Fruit fly (Drosophila melanogaster) whole organism, embryonic: ENCODE data around the gene net.

ENCODE experiments used
- Asciz ChIP-seq: fragments of 200-800 bp; sonication (Bioruptor generic); optimal IDR thresholded peaks from 2 replicates; lab custom pipeline; 2017; ENCODE audit warnings: missing biosample characterization, mild to moderate bottlenecking, missing genetic modification characterization, missing genetic modification reagents
- Atf6 ChIP-seq: fragments of 200-800 bp; sonication (Bioruptor generic); IDR thresholded peaks from 2 replicates; pipeline ENCODE4 v1.3.6; 2022; ENCODE audit warnings: missing biosample characterization, missing genetic modification characterization
- CG10979 ChIP-seq: fragments of 200-800 bp; sonication (Bioruptor generic); optimal IDR thresholded peaks from 2 replicates; lab custom pipeline; 2018; ENCODE audit warnings: missing biosample characterization, mild to moderate bottlenecking, missing genetic modification characterization, moderate library complexity
- CG13123 ChIP-seq: fragments of 200-800 bp; sonication (Bioruptor generic); optimal IDR thresholded peaks from 2 replicates; lab custom pipeline; 2016; ENCODE audit warnings: missing biosample characterization, missing genetic modification characterization
- CG14860 ChIP-seq: fragments of 200-800 bp; sonication (Bioruptor generic); IDR thresholded peaks from 3 replicates; pipeline ENCODE4 v1.3.6; 2022; ENCODE audit warnings: missing biosample characterization, missing genetic modification characterization; ENCODE audit not compliant: partially characterized antibody
- CG15269 ChIP-seq: fragments of 200-800 bp; sonication (Bioruptor generic); optimal IDR thresholded peaks from 2 replicates; lab custom pipeline; 2018; ENCODE audit warnings: missing biosample characterization, mild to moderate bottlenecking, missing genetic modification characterization, moderate library complexity
- CG16863 ChIP-seq: fragments of 200-800 bp; sonication (Bioruptor generic); optimal IDR thresholded peaks from 3 replicates; lab custom pipeline; 2016; ENCODE audit warnings: missing biosample characterization, missing genetic modification characterization
- CG17359 ChIP-seq: fragments of 200-800 bp; sonication (Bioruptor generic); optimal IDR thresholded peaks from 3 replicates; lab custom pipeline; 2018; ENCODE audit warnings: missing biosample characterization, mild to moderate bottlenecking, missing genetic modification characterization, moderate library complexity
- CG17829 ChIP-seq: fragments of 200-800 bp; optimal IDR thresholded peaks from 2 replicates; lab custom pipeline; 2019; ENCODE audit warnings: missing biosample characterization, mild to moderate bottlenecking, missing genetic modification characterization, moderate library complexity
- CG18599 ChIP-seq: fragments of 200-800 bp; sonication (Bioruptor generic); optimal IDR thresholded peaks from 3 replicates; lab custom pipeline; 2017; ENCODE audit warnings: missing biosample characterization, missing genetic modification characterization, mild to moderate bottlenecking, moderate library complexity, missing genetic modification reagents
- CG32532 ChIP-seq: fragments of 200-800 bp; sonication (Bioruptor generic); IDR thresholded peaks from 2 replicates; pipeline ENCODE4 v1.3.6; 2022; ENCODE audit warnings: missing biosample characterization, missing genetic modification characterization
- CG3281 ChIP-seq: fragments of 200-800 bp; sonication (Bioruptor generic); optimal IDR thresholded peaks from 3 replicates; lab custom pipeline; 2017; ENCODE audit warnings: missing biosample characterization, mild to moderate bottlenecking, missing genetic modification characterization
- CG4360 ChIP-seq: fragments of 200-800 bp; sonication (Bioruptor generic); IDR thresholded peaks from 2 replicates; pipeline ENCODE4 v1.3.6; 2022; ENCODE audit warnings: missing biosample characterization, missing genetic modification characterization
- CG4617 ChIP-seq: fragments of 200-800 bp; sonication (Bioruptor generic); optimal IDR thresholded peaks from 3 replicates; lab custom pipeline; 2016; ENCODE audit warnings: missing biosample characterization, missing genetic modification characterization, borderline replicate concordance
- CG4707 ChIP-seq: fragments of 200-800 bp; sonication (Bioruptor generic); optimal IDR thresholded peaks from 2 replicates; lab custom pipeline; 2018; ENCODE audit warnings: missing biosample characterization, mild to moderate bottlenecking, missing genetic modification characterization, moderate library complexity
- CG4820 ChIP-seq: fragments of 200-800 bp; sonication (Bioruptor generic); optimal IDR thresholded peaks from 3 replicates; lab custom pipeline; 2016; ENCODE audit warnings: missing biosample characterization, missing genetic modification characterization
- CG4854 ChIP-seq: fragments of 200-800 bp; sonication (Bioruptor generic); optimal IDR thresholded peaks from 2 replicates; lab custom pipeline; 2016; ENCODE audit warnings: missing biosample characterization, missing genetic modification characterization, inconsistent platforms
- CG5180 ChIP-seq: fragments of 200-800 bp; sonication (Bioruptor generic); optimal IDR thresholded peaks from 3 replicates; lab custom pipeline; 2017; ENCODE audit warnings: missing biosample characterization, missing genetic modification characterization, mild to moderate bottlenecking, moderate library complexity, missing genetic modification reagents
- CG7839 ChIP-seq: fragments of 200-800 bp; sonication (Bioruptor generic); optimal IDR thresholded peaks from 3 replicates; lab custom pipeline; 2018; ENCODE audit warnings: missing biosample characterization, mild to moderate bottlenecking, missing genetic modification characterization, moderate library complexity
- CG7963 ChIP-seq: fragments of 200-800 bp; sonication (Bioruptor generic); IDR thresholded peaks from 3 replicates; pipeline ENCODE4 v1.3.6; 2022; ENCODE audit warnings: missing biosample characterization, missing genetic modification characterization; ENCODE audit not compliant: partially characterized antibody
- CG8281 ChIP-seq: fragments of 200-800 bp; sonication (Bioruptor generic); optimal IDR thresholded peaks from 2 replicates; lab custom pipeline; 2018; ENCODE audit warnings: missing biosample characterization, mild to moderate bottlenecking, missing genetic modification characterization, moderate library complexity
- CG8388 ChIP-seq: fragments of 200-800 bp; sonication (Bioruptor generic); optimal IDR thresholded peaks from 2 replicates; lab custom pipeline; 2019; ENCODE audit warnings: missing biosample characterization, mild to moderate bottlenecking, missing genetic modification characterization, moderate library complexity
- Dp ChIP-seq: fragments of 200-800 bp; sonication (Bioruptor generic); optimal IDR thresholded peaks from 2 replicates; lab custom pipeline; 2018; ENCODE audit warnings: missing biosample characterization, mild to moderate bottlenecking, missing genetic modification characterization, moderate library complexity
- E2f2 ChIP-seq: fragments of 200-800 bp; sonication (Bioruptor generic); IDR thresholded peaks from 2 replicates; pipeline ENCODE4 v1.3.6; 2022; ENCODE audit warnings: missing biosample characterization, missing genetic modification characterization
- Ets65A ChIP-seq: fragments of 200-800 bp; sonication (Bioruptor generic); peaks from one replicate; lab custom pipeline; 2016; ENCODE audit warnings: missing biosample characterization, missing genetic modification characterization
- H2.0 ChIP-seq: fragments of 200-800 bp; sonication (Bioruptor generic); IDR thresholded peaks from 2 replicates; pipeline ENCODE4 v1.3.6; 2022; ENCODE audit warnings: missing biosample characterization, missing genetic modification characterization
- Hey ChIP-seq: fragments of 200-800 bp; sonication (Bioruptor generic); optimal IDR thresholded peaks from 3 replicates; lab custom pipeline; 2018; ENCODE audit warnings: missing biosample characterization, mild to moderate bottlenecking, missing genetic modification characterization
- Hmr ChIP-seq: fragments of 200-800 bp; sonication (Bioruptor generic); optimal IDR thresholded peaks from 3 replicates; lab custom pipeline; 2017; ENCODE audit warnings: mild to moderate bottlenecking, missing biosample characterization, missing genetic modification reagents, missing genetic modification characterization
- Hr39 ChIP-seq: fragments of >200 bp; optimal IDR thresholded peaks from 2 replicates; lab custom pipeline; 2017
- Hr51 ChIP-seq, 2 experiments: fragments of 200-800 bp; sonication (Bioruptor generic); optimal IDR thresholded peaks; 2 replicates in 1 of 2; 3 replicates in 1 of 2; lab custom pipeline; 2016 to 2018; ENCODE audit warnings: missing biosample characterization in 2 of 2, missing genetic modification characterization in 2 of 2, mild to moderate bottlenecking in 1 of 2, moderate library complexity in 1 of 2
- Meics ChIP-seq: fragments of 200-800 bp; sonication (Bioruptor generic); optimal IDR thresholded peaks from 2 replicates; lab custom pipeline; 2017; ENCODE audit warnings: missing biosample characterization, mild to moderate bottlenecking, missing genetic modification characterization
- Rx ChIP-seq: fragments of 200-800 bp; sonication (Bioruptor generic); IDR thresholded peaks from 2 replicates; pipeline ENCODE4 v1.3.6; 2022; ENCODE audit warnings: missing biosample characterization, missing genetic modification characterization
- ara ChIP-seq: fragments of 200-800 bp; sonication (Bioruptor generic); IDR thresholded peaks from 2 replicates; pipeline ENCODE4 v1.3.6; 2022; ENCODE audit warnings: missing biosample characterization, missing genetic modification characterization
- bowl ChIP-seq: fragments of 200-800 bp; sonication (Bioruptor generic); IDR thresholded peaks from 2 replicates; pipeline ENCODE4 v1.3.6; 2022; ENCODE audit warnings: missing biosample characterization, missing genetic modification characterization
- chif ChIP-seq, 2 experiments: fragments of 200-800 bp; sonication (Bioruptor generic); optimal IDR thresholded peaks; 3 replicates each; lab custom pipeline; 2016; ENCODE audit warnings: missing biosample characterization in 2 of 2, missing genetic modification characterization in 2 of 2
- chinmo ChIP-seq: fragments of 200-800 bp; sonication (Bioruptor generic); IDR thresholded peaks from 4 replicates; pipeline ENCODE4 v1.3.6; 2022; ENCODE audit warnings: missing biosample characterization, missing genetic modification characterization; ENCODE audit not compliant: partially characterized antibody
- ci ChIP-seq: fragments of 200-800 bp; sonication (Bioruptor generic); IDR thresholded peaks from 3 replicates; pipeline ENCODE4 v1.3.6; 2022; ENCODE audit warnings: missing biosample characterization, missing genetic modification characterization
- ems ChIP-seq: fragments of 200-800 bp; sonication (Bioruptor generic); optimal IDR thresholded peaks from 3 replicates; lab custom pipeline; 2016; ENCODE audit warnings: missing biosample characterization, missing genetic modification characterization
- ftz-f1 ChIP-seq: fragments of 200-800 bp; sonication (Bioruptor generic); optimal IDR thresholded peaks from 2 replicates; lab custom pipeline; 2016; ENCODE audit warnings: missing biosample characterization, missing genetic modification characterization
- jing ChIP-seq: fragments of 200-800 bp; sonication (Bioruptor generic); optimal IDR thresholded peaks from 2 replicates; lab custom pipeline; 2018; ENCODE audit warnings: missing biosample characterization, mild to moderate bottlenecking, missing genetic modification characterization
- nom ChIP-seq: fragments of 200-800 bp; sonication (Bioruptor generic); optimal IDR thresholded peaks from 2 replicates; lab custom pipeline; 2017; ENCODE audit warnings: missing biosample characterization, missing genetic modification characterization, mild to moderate bottlenecking, moderate library complexity, missing genetic modification reagents
- onecut ChIP-seq: fragments of 200-800 bp; sonication (Bioruptor generic); IDR thresholded peaks from 2 replicates; pipeline ENCODE4 v1.3.6; 2022; ENCODE audit warnings: missing biosample characterization, missing genetic modification characterization
- salm ChIP-seq: fragments of 200-800 bp; sonication (Bioruptor generic); optimal IDR thresholded peaks from 2 replicates; lab custom pipeline; 2018; ENCODE audit warnings: missing biosample characterization, mild to moderate bottlenecking, missing genetic modification characterization
- sens-2 ChIP-seq: fragments of 200-800 bp; sonication (Bioruptor generic); IDR thresholded peaks from 2 replicates; pipeline ENCODE4 v1.3.6; 2022; ENCODE audit warnings: missing biosample characterization, missing genetic modification characterization
- shn ChIP-seq: fragments of 200-800 bp; sonication (Bioruptor generic); optimal IDR thresholded peaks from 3 replicates; lab custom pipeline; 2016; ENCODE audit warnings: missing biosample characterization, missing genetic modification characterization
- sob ChIP-seq: fragments of 200-800 bp; sonication (Bioruptor generic); IDR thresholded peaks from 2 replicates; pipeline ENCODE4 v1.3.6; 2022; ENCODE audit warnings: missing biosample characterization, missing genetic modification characterization
- stwl ChIP-seq: fragments of 200-800 bp; sonication (Bioruptor generic); optimal IDR thresholded peaks from 3 replicates; lab custom pipeline; 2018; ENCODE audit warnings: missing biosample characterization, mild to moderate bottlenecking, missing genetic modification characterization, moderate library complexity
- tgo ChIP-seq: fragments of 200-800 bp; sonication (Bioruptor generic); IDR thresholded peaks from 3 replicates; pipeline ENCODE4 v1.3.6; 2022; ENCODE audit warnings: missing biosample characterization, missing genetic modification characterization
- tx ChIP-seq: fragments of 200-800 bp; sonication (Bioruptor generic); optimal IDR thresholded peaks from 2 replicates; lab custom pipeline; 2016; ENCODE audit warnings: missing biosample characterization, missing genetic modification characterization

net gene

DNA sequence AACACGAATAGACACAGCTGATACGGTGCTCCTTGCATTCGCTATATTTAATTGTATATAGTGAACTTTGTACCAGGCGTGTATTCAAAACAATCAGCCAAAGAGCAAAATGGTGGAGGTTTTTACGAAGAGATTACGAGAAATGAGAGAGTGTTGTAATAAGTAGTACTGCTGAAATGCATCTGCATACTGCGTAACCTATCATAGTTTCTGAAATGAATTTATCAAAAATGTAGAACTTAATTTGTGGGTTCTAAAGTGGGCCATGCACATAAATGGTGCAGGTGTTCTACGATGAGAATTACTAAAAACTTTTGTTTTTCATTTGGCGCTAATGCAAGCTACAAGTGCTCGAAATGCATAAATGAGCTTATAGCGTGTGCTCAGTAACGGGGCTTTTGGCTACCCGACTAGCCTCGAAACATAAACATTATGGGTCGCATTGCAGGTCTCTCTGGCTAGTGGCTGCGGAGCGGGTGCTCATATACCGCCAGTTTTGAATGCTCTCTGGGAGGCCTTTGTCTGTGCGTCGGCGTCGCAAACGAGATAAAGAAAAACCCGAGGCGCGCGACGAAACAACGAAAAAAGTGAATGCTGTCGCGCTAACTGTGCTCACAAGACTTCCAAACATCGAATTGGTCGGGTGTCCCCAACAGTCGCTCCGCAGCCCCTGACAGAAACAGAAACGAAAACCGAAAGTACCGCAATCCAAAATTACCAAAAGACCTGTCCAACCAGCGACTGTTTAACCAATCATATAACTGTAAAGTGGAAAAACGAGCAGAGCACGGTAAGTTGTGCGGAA, 44.5 kb upstream of the net start, which contains the start of gene Gs1 (continued):
- TF ChIP-seq CG14860 (GFP tag; lab: Robert Waterston, UW): no peak
- no peak for TF ChIP-seq bowl
- peak; percentile 10 for TF ChIP-seq CG5180 (GFP tag; lab: Kevin White, UChicago)
- TF ChIP-seq Meics: peak; percentile 26
- TF ChIP-seq CG7839 (tag; lab: Kevin White, UChicago): peak; percentile 6
- peak; percentile 39 for TF ChIP-seq CG17829 (tag; lab: Kevin White, UChicago)
- no peak for TF ChIP-seq Rx (GFP tag; lab: Robert Waterston, UW)
- peak; percentile 84 for TF ChIP-seq nom
- TF ChIP-seq tgo (GFP tag; lab: Robert Waterston, UW): no peak; the same call in 2 of the 3 replicates
- peak; percentile 70 for TF ChIP-seq stwl
- TF ChIP-seq CG10979: no peak
- TF ChIP-seq Hr51 (GFP tag; optimal IDR thresholded peaks at IDR 0.05; lab: Kevin White, UChicago): peak in 1 of 2 experiments; percentile 21
- TF ChIP-seq ems (GFP tag; lab: Kevin White, UChicago): no peak
- peak; percentile 70 for TF ChIP-seq sob
- no peak for TF ChIP-seq CG4360 (GFP tag; lab: Robert Waterston, UW)
- TF ChIP-seq CG4707 (GFP tag; lab: Kevin White, UChicago): no peak
- TF ChIP-seq chif (GFP tag; optimal IDR thresholded peaks at IDR 0.05; lab: Kevin White, UChicago): no peak
- TF ChIP-seq ara (GFP tag; lab: Robert Waterston, UW): no peak
- peak; percentile 81 for TF ChIP-seq ci (GFP tag; lab: Robert Waterston, UW)
- peak; percentile 23; the same call in 1 of the 2 replicates for TF ChIP-seq onecut (GFP tag; lab: Robert Waterston, UW)
- no peak for TF ChIP-seq Hr39
- TF ChIP-seq CG4617 (GFP tag; lab: Kevin White, UChicago): no peak
- TF ChIP-seq sens-2 (GFP tag; lab: Robert Waterston, UW): peak; percentile 4; the same call in 1 of the 2 replicates
- peak; percentile 34; the same call in 1 of the 2 replicates for TF ChIP-seq E2f2 (GFP tag; lab: Robert Waterston, UW)
- TF ChIP-seq CG4820 (GFP tag; lab: Kevin White, UChicago): no peak
- TF ChIP-seq tx (GFP tag; lab: Kevin White, UChicago): no peak
- no peak for TF ChIP-seq CG4854 (GFP tag; lab: Kevin White, UChicago)
- TF ChIP-seq Hmr: peak; percentile 67
- peak; percentile 17 for TF ChIP-seq CG17359 (tag; lab: Kevin White, UChicago)
- TF ChIP-seq Atf6 (GFP tag; lab: Robert Waterston, UW): peak; percentile 64; the same call in 1 of the 2 replicates
- TF ChIP-seq CG3281: peak; percentile 9
- no peak for TF ChIP-seq CG8281 (tag; lab: Kevin White, UChicago)
- TF ChIP-seq CG8388 (GFP tag; lab: Kevin White, UChicago): no peak
- no peak for TF ChIP-seq CG7963
- TF ChIP-seq chinmo: peak; percentile 95; the same call in 3 of the 4 replicates
- no peak for TF ChIP-seq jing (GFP tag; lab: Kevin White, UChicago)
- TF ChIP-seq salm (tag; lab: Kevin White, UChicago): peak; percentile 57
- no peak for TF ChIP-seq CG13123 (GFP tag; lab: Kevin White, UChicago)
- peak; percentile 71 for TF ChIP-seq CG18599 (GFP tag; lab: Kevin White, UChicago)
- TF ChIP-seq CG16863 (GFP tag; lab: Kevin White, UChicago): peak; percentile 17
- TF ChIP-seq Asciz: peak; percentile 15
- TF ChIP-seq ftz-f1 (GFP tag; lab: Kevin White, UChicago): peak; percentile 89
- TF ChIP-seq Dp (GFP tag; lab: Kevin White, UChicago): peak; percentile 18
- TF ChIP-seq Hey (tag; lab: Kevin White, UChicago): peak; percentile 46
- TF ChIP-seq Ets65A (GFP tag; lab: Kevin White, UChicago): no peak
- TF ChIP-seq CG32532 (GFP tag; lab: Robert Waterston, UW): peak; percentile 60; the same call in 1 of the 2 replicates
- no peak for TF ChIP-seq shn (GFP tag; lab: Kevin White, UChicago)
- no peak for TF ChIP-seq H2.0 (GFP tag; lab: Robert Waterston, UW)
- TF ChIP-seq CG15269 (tag; lab: Kevin White, UChicago): peak; percentile 18
